Worm (Caenorhabditis elegans): ENCODE results near the gene str-130.

- TF ChIP-seq snpc-1.3 (tag; optimal IDR thresholded peaks at IDR 0.05; ENCODE audit: insufficient read depth) (no peak), F39B2.1 (GFP tag; IDR thresholded peaks at IDR 0.05) (no peak)
Measured at ce11 chrV:8130812-8131211, 40.3 kb upstream of the str-130 start.
